Worm (Caenorhabditis elegans): ENCODE measurements around the gene K07H8.8.
A peak's percentile ranks its signal among the peaks of the same experiment; 100 is the strongest.

Gene K07H8.8

DNA sequence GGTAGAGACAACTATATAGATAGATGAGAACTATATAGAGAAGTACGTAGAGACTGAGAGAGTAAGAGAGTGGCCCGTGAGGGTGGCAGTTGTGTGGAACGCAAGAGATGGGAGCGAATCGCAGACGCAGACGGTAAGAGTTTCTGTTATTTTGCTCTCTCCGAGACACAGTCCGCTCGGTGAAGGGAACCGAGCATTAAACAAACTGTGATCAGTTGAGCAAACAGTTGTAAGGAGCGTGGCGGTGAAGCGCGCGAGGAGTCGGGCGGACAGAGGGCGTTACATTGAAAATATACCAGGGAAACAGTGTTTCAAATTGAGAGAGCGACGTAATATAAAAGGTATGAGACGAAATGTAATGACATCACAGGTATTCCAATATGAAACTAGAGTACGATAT, 38.7 kb downstream of the K07H8.8 start (continued):
- TF ChIP-seq nfyb-1 (GFP tag; IDR thresholded peaks at IDR 0.05) (peak; percentile 59; the same call in 1 of the 2 replicates), bed-1 (GFP tag; IDR thresholded peaks at IDR 0.05) (no peak), aptf-2 (GFP tag; conservative IDR thresholded peaks at IDR 0.05) (no peak), Y79H2A.3 (GFP tag; conservative IDR thresholded peaks at IDR 0.05) (no peak), mcd-1 (GFP tag; IDR thresholded peaks at IDR 0.05) (peak; percentile 45), attf-3 (GFP tag; conservative IDR thresholded peaks at IDR 0.05) (no peak), lsy-27 (tag; optimal IDR thresholded peaks at IDR 0.05; ENCODE audit: borderline replicate concordance, insufficient read depth) (no peak), madf-10 (tag; optimal IDR thresholded peaks at IDR 0.05) (peak; percentile 15), K12H6.12 (tag; optimal IDR thresholded peaks at IDR 0.05) (no peak), Y56A3A.18 (GFP tag; IDR thresholded peaks at IDR 0.05) (no peak), dpl-1 (GFP tag; optimal IDR thresholded peaks at IDR 0.05) (no peak), nhr-90 (tag; optimal IDR thresholded peaks at IDR 0.05) (peak; percentile 39), F37B4.10 (GFP tag; IDR thresholded peaks at IDR 0.05) (0 out of 2 replicates have a peak, but pooled peaks have one; percentile 43), egl-44 (GFP tag; IDR thresholded peaks at IDR 0.05) (no peak), somi-1 (GFP tag; optimal IDR thresholded peaks at IDR 0.05) (no peak), die-1 (tag; optimal IDR thresholded peaks at IDR 0.05) (no peak), hmg-1.2 (GFP tag; IDR thresholded peaks at IDR 0.05) (peak; percentile 63), him-1 (tag; optimal IDR thresholded peaks at IDR 0.05) (no peak), tlf-1 (GFP tag; optimal IDR thresholded peaks at IDR 0.05) (peak; percentile 3), ztf-28 (GFP tag; IDR thresholded peaks at IDR 0.05) (no peak)

DNA sequence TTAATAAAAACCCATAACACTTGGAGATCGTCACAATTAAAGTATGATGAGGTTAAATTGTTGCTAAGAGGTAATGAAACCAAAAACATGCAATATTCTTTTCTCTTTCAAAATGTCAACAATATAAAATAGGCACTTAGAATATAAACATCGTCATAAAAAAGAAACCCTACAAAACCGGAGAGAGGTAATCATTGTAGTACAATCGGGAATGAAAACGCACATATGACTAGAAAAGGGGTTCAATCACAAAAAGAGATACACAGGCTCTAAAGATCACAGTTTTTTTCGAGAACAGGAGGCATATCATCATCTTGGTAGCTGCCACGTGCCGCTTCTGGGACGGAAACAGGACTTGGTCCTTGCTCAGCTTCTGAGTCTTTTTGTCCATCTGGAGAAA, 41.7 kb downstream of the K07H8.8 start:
- TF ChIP-seq K11D2.4 (GFP tag; IDR thresholded peaks at IDR 0.05) (no peak), die-1 (tag; optimal IDR thresholded peaks at IDR 0.05) (no peak), hmg-1.2 (GFP tag; IDR thresholded peaks at IDR 0.05) (0 out of 2 replicates have a peak, but pooled peaks have one; percentile 3), hrde-1 (tag; optimal IDR thresholded peaks at IDR 0.05; ENCODE audit: borderline replicate concordance) (no peak), gei-17 (GFP tag; optimal IDR thresholded peaks at IDR 0.05) (no peak), B0336.3 (GFP tag; IDR thresholded peaks at IDR 0.05) (peak; percentile 59; the same call in 1 of the 2 replicates), atf-7 (tag; optimal IDR thresholded peaks at IDR 0.05) (peak; percentile 2), B0019.2 (GFP tag; conservative IDR thresholded peaks at IDR 0.05) (no peak), mel-28 (tag; optimal IDR thresholded peaks at IDR 0.05; ENCODE audit: borderline replicate concordance) (peak; percentile 44), attf-5 (GFP tag; optimal IDR thresholded peaks at IDR 0.05) (peak; percentile 10)

DNA sequence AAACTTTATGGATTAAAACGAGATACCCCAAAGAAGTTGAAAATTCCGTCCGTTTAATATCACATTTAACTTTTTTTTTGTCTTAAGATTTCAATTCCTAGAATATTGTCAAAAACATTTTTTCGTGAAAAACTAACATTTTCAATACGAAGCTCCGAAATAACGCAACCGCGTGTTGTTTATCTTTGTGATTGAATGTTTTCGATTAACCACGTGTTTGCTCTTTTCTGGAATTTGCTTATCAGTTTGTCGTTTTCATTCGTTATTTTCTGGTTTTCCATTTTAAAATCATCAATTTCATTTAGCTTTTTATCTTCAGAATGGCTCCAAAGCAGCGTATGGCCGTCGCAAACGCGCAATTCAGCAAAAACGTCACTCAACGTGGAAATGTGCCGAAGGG, 42.9 kb downstream of the K07H8.8 start, which contains the start of gene serp-1.2:
TSS of gene serp-1.2 (plus strand) at position 318 of the 400 bp plus-strand sequence.
- peak; percentile 85 for TF ChIP-seq attf-3 (GFP tag; conservative IDR thresholded peaks at IDR 0.05)
- peak in 1 of 2 experiments; percentile 51 for TF ChIP-seq let-607 (tag; optimal IDR thresholded peaks at IDR 0.05)
- no peak for TF ChIP-seq snpc-4 (GFP tag; optimal IDR thresholded peaks at IDR 0.05)
- TF ChIP-seq snpc-4 (tag; optimal IDR thresholded peaks at IDR 0.05), result peak in 1 of 4 experiments; percentile 9
- no peak for TF ChIP-seq ets-4 (GFP tag; optimal IDR thresholded peaks at IDR 0.05)
- no peak for TF ChIP-seq cebp-2 (GFP tag; IDR thresholded peaks at IDR 0.05)
- no peak for TF ChIP-seq rec-8 (tag; optimal IDR thresholded peaks at IDR 0.05)
- TF ChIP-seq somi-1 (GFP tag; optimal IDR thresholded peaks at IDR 0.05), result no peak
- TF ChIP-seq nhr-80 (tag; optimal IDR thresholded peaks at IDR 0.05), result peak; percentile 66
- no peak for TF ChIP-seq akir-1 (GFP tag; optimal IDR thresholded peaks at IDR 0.05)
